Fruit fly (Drosophila melanogaster) whole organism, embryonic: ENCODE data around the gene yps.

Experiments used
- Bteb2 ChIP-seq: fragments of 200-800 bp; sonication (Bioruptor generic); optimal IDR thresholded peaks from 2 replicates; lab custom pipeline; 2016; ENCODE audit warnings: missing biosample characterization, missing genetic modification characterization
- CG10267 ChIP-seq: fragments of 200-800 bp; sonication (Bioruptor generic); optimal IDR thresholded peaks from 2 replicates; lab custom pipeline; 2018; ENCODE audit warnings: missing biosample characterization, mild to moderate bottlenecking, missing genetic modification characterization, moderate library complexity
- CG10431 ChIP-seq: fragments of 200-800 bp; sonication (Bioruptor generic); optimal IDR thresholded peaks from 3 replicates; lab custom pipeline; 2018; ENCODE audit warnings: missing biosample characterization, mild to moderate bottlenecking, missing genetic modification characterization
- CG10462 ChIP-seq: fragments of 200-800 bp; sonication (Bioruptor generic); optimal IDR thresholded peaks from 2 replicates; lab custom pipeline; 2016; ENCODE audit warnings: missing biosample characterization, missing genetic modification characterization
- CG10543 ChIP-seq: fragments of 200-800 bp; sonication (Bioruptor generic); optimal IDR thresholded peaks from 3 replicates; lab custom pipeline; 2017; ENCODE audit warnings: missing biosample characterization, mild to moderate bottlenecking, missing genetic modification characterization, moderate library complexity
- CG10654 ChIP-seq: fragments of 200-800 bp; sonication (Bioruptor generic); optimal IDR thresholded peaks from 2 replicates; lab custom pipeline; 2016; ENCODE audit warnings: missing biosample characterization, missing genetic modification characterization
- CG11504 ChIP-seq: fragments of 200-800 bp; sonication (Bioruptor generic); optimal IDR thresholded peaks from 3 replicates; lab custom pipeline; 2019; ENCODE audit warnings: missing biosample characterization, mild to moderate bottlenecking, missing genetic modification characterization, moderate library complexity
- CG12155 ChIP-seq: fragments of 200-800 bp; sonication (Bioruptor generic); optimal IDR thresholded peaks from 3 replicates; lab custom pipeline; 2016; ENCODE audit warnings: missing biosample characterization, missing genetic modification characterization
- CG12299 ChIP-seq: fragments of 200-800 bp; sonication (Bioruptor generic); optimal IDR thresholded peaks from 2 replicates; lab custom pipeline; 2018; ENCODE audit warnings: missing biosample characterization, mild to moderate bottlenecking, missing genetic modification characterization
- CG13775 ChIP-seq: fragments of 200-800 bp; sonication (Bioruptor generic); optimal IDR thresholded peaks from 3 replicates; lab custom pipeline; 2017; ENCODE audit warnings: missing biosample characterization, mild to moderate bottlenecking, missing genetic modification characterization
- CG15011 ChIP-seq: fragments of 200-800 bp; sonication (Bioruptor generic); optimal IDR thresholded peaks from 3 replicates; lab custom pipeline; 2018; ENCODE audit warnings: missing biosample characterization, mild to moderate bottlenecking, missing genetic modification characterization
- CG15514 ChIP-seq: fragments of 200-800 bp; sonication (Bioruptor generic); optimal IDR thresholded peaks from 3 replicates; lab custom pipeline; 2017; ENCODE audit warnings: missing biosample characterization, missing genetic modification characterization, mild to moderate bottlenecking, moderate library complexity, missing genetic modification reagents
- CG16863 ChIP-seq: fragments of 200-800 bp; sonication (Bioruptor generic); optimal IDR thresholded peaks from 3 replicates; lab custom pipeline; 2016; ENCODE audit warnings: missing biosample characterization, missing genetic modification characterization
- CG2712 ChIP-seq: fragments of 200-800 bp; optimal IDR thresholded peaks from 3 replicates; lab custom pipeline; 2019; ENCODE audit warnings: missing biosample characterization, mild to moderate bottlenecking, missing genetic modification characterization, moderate library complexity
- CG2875 ChIP-seq: fragments of 200-800 bp; sonication (Bioruptor generic); optimal IDR thresholded peaks from 2 replicates; lab custom pipeline; 2017; ENCODE audit warnings: missing biosample characterization, mild to moderate bottlenecking, missing genetic modification characterization, missing genetic modification reagents
- CG32772 ChIP-seq: fragments of 200-800 bp; sonication (Bioruptor generic); IDR thresholded peaks from 2 replicates; pipeline ENCODE4 v1.3.6; 2022; ENCODE audit warnings: missing biosample characterization, missing genetic modification characterization
- CG33557 ChIP-seq: fragments of 200-800 bp; sonication (Bioruptor generic); optimal IDR thresholded peaks from 2 replicates; lab custom pipeline; 2019; ENCODE audit warnings: missing biosample characterization, mild to moderate bottlenecking, missing genetic modification characterization, moderate library complexity
- CG34376 ChIP-seq: fragments of 200-800 bp; sonication (Bioruptor generic); optimal IDR thresholded peaks from 2 replicates; lab custom pipeline; 2018; ENCODE audit warnings: missing biosample characterization, mild to moderate bottlenecking, missing genetic modification characterization
- CG3847 ChIP-seq: fragments of 200-800 bp; sonication (Bioruptor generic); IDR thresholded peaks from 2 replicates; pipeline ENCODE4 v1.3.6; 2022; ENCODE audit warnings: missing biosample characterization, missing genetic modification characterization
- CG8765 ChIP-seq: fragments of 200-800 bp; sonication (Bioruptor generic); IDR thresholded peaks from 2 replicates; pipeline ENCODE4 v1.3.6; 2022; ENCODE audit warnings: missing biosample characterization, missing genetic modification characterization
- CG8924 ChIP-seq: fragments of 200-800 bp; optimal IDR thresholded peaks from 3 replicates; lab custom pipeline; 2019; ENCODE audit warnings: missing biosample characterization, mild to moderate bottlenecking, missing genetic modification characterization, moderate library complexity
- CG9817 ChIP-seq: fragments of 200-800 bp; sonication (Bioruptor generic); optimal IDR thresholded peaks from 2 replicates; lab custom pipeline; 2018; ENCODE audit warnings: missing biosample characterization, mild to moderate bottlenecking, missing genetic modification characterization, moderate library complexity
- HHEX ChIP-seq: fragments of 200-800 bp; sonication (Bioruptor generic); optimal IDR thresholded peaks from 3 replicates; lab custom pipeline; 2017; ENCODE audit warnings: missing biosample characterization, mild to moderate bottlenecking, missing genetic modification characterization, missing genetic modification reagents
- HLH54F ChIP-seq: fragments of 200-800 bp; sonication (Bioruptor generic); optimal IDR thresholded peaks from 3 replicates; lab custom pipeline; 2016; ENCODE audit warnings: missing biosample characterization, missing genetic modification characterization
- Hmx ChIP-seq: fragments of 200-800 bp; sonication (Bioruptor generic); optimal IDR thresholded peaks from 2 replicates; lab custom pipeline; 2016; ENCODE audit warnings: missing biosample characterization, missing genetic modification characterization
- Hsf ChIP-seq: fragments of 200-800 bp; sonication (Bioruptor generic); optimal IDR thresholded peaks from 3 replicates; lab custom pipeline; 2016; ENCODE audit warnings: missing biosample characterization, missing genetic modification characterization
- Med ChIP-seq: fragments of 200-800 bp; sonication (Bioruptor generic); peaks from one replicate; lab custom pipeline; 2016; ENCODE audit warnings: missing biosample characterization, missing genetic modification characterization, mild to moderate bottlenecking, inconsistent platforms, moderate library complexity
- NFAT ChIP-seq: fragments of 200-800 bp; sonication (Bioruptor generic); IDR thresholded peaks from 2 replicates; pipeline ENCODE4 v1.3.6; 2022; ENCODE audit warnings: missing biosample characterization, missing genetic modification characterization
- Ravus ChIP-seq: fragments of 200-800 bp; sonication (Bioruptor generic); IDR thresholded peaks from 2 replicates; pipeline ENCODE4 v1.3.6; 2022; ENCODE audit warnings: missing biosample characterization, missing genetic modification characterization
- YL-1 ChIP-seq: fragments of 200-800 bp; sonication (Bioruptor generic); optimal IDR thresholded peaks from 3 replicates; lab custom pipeline; 2017; ENCODE audit warnings: missing biosample characterization, mild to moderate bottlenecking, missing genetic modification characterization
- ato ChIP-seq: fragments of 200-800 bp; sonication (Bioruptor generic); IDR thresholded peaks from 2 replicates; pipeline ENCODE4 v1.3.6; 2022; ENCODE audit warnings: missing biosample characterization, missing genetic modification characterization; ENCODE audit not compliant: partially characterized antibody
- chinmo ChIP-seq: fragments of 200-800 bp; sonication (Bioruptor generic); IDR thresholded peaks from 4 replicates; pipeline ENCODE4 v1.3.6; 2022; ENCODE audit warnings: missing biosample characterization, missing genetic modification characterization; ENCODE audit not compliant: partially characterized antibody
- dm ChIP-seq: fragments of 200-800 bp; sonication (Bioruptor generic); optimal IDR thresholded peaks from 3 replicates; lab custom pipeline; 2016; ENCODE audit warnings: missing biosample characterization, missing genetic modification characterization
- emc ChIP-seq: fragments of 200-800 bp; sonication (Bioruptor generic); optimal IDR thresholded peaks from 2 replicates; lab custom pipeline; 2016; ENCODE audit warnings: missing biosample characterization, missing genetic modification characterization
- eve ChIP-seq, 2 experiments: fragments of >200 bp; optimal IDR thresholded peaks; 2 replicates each; lab custom pipeline; 2017; ENCODE audit warnings: missing biosample characterization in 2 of 2, missing genetic modification characterization in 2 of 2
- ewg ChIP-seq: fragments of 200-800 bp; sonication (Bioruptor generic); optimal IDR thresholded peaks from 3 replicates; lab custom pipeline; 2017; ENCODE audit warnings: mild to moderate bottlenecking, missing biosample characterization, missing genetic modification reagents, missing genetic modification characterization
- fu2 ChIP-seq: fragments of 200-800 bp; sonication (Bioruptor generic); optimal IDR thresholded peaks from 2 replicates; lab custom pipeline; 2016; ENCODE audit warnings: missing biosample characterization, missing genetic modification characterization
- gro ChIP-seq: fragments of 200-800 bp; sonication (Bioruptor generic); optimal IDR thresholded peaks from 2 replicates; lab custom pipeline; 2016; ENCODE audit warnings: missing biosample characterization, missing genetic modification characterization
- jigr1 ChIP-seq: fragments of 200-800 bp; sonication (Bioruptor generic); IDR thresholded peaks from 3 replicates; pipeline ENCODE4 v1.3.6; 2022; ENCODE audit warnings: missing biosample characterization, missing genetic modification characterization
- jing ChIP-seq: fragments of 200-800 bp; sonication (Bioruptor generic); optimal IDR thresholded peaks from 2 replicates; lab custom pipeline; 2018; ENCODE audit warnings: missing biosample characterization, mild to moderate bottlenecking, missing genetic modification characterization
- kni ChIP-seq: fragments of 200-800 bp; sonication (Bioruptor generic); optimal IDR thresholded peaks from 3 replicates; lab custom pipeline; 2017; ENCODE audit warnings: mild to moderate bottlenecking, missing biosample characterization, missing genetic modification reagents, missing genetic modification characterization
- mld ChIP-seq: fragments of 200-800 bp; sonication (Bioruptor generic); IDR thresholded peaks from 3 replicates; pipeline ENCODE4 v1.3.6; 2022; ENCODE audit warnings: missing biosample characterization, missing genetic modification characterization; ENCODE audit not compliant: partially characterized antibody
- oc ChIP-seq: fragments of 200-800 bp; sonication (Bioruptor generic); optimal IDR thresholded peaks from 2 replicates; lab custom pipeline; 2018; ENCODE audit warnings: missing biosample characterization, mild to moderate bottlenecking, missing genetic modification characterization, moderate library complexity
- otp ChIP-seq: fragments of 200-800 bp; sonication (Bioruptor generic); IDR thresholded peaks from 3 replicates; pipeline ENCODE4, ENCODE4 v1.3.6; 2022; ENCODE audit warnings: missing biosample characterization, missing genetic modification characterization
- pho ChIP-seq: fragments of 200-800 bp; sonication (Bioruptor generic); optimal IDR thresholded peaks from 2 replicates; lab custom pipeline; 2016; ENCODE audit warnings: missing biosample characterization, missing genetic modification characterization
- phol ChIP-seq: fragments of 200-800 bp; sonication (Bioruptor generic); optimal IDR thresholded peaks from 3 replicates; lab custom pipeline; 2018; ENCODE audit warnings: missing biosample characterization, mild to moderate bottlenecking, missing genetic modification characterization, moderate library complexity
- pita ChIP-seq: fragments of 200-800 bp; sonication (Bioruptor generic); optimal IDR thresholded peaks from 2 replicates; lab custom pipeline; 2017; ENCODE audit warnings: missing biosample characterization, mild to moderate bottlenecking, missing genetic modification characterization
- seq ChIP-seq: fragments of 200-800 bp; sonication (Bioruptor generic); IDR thresholded peaks from 2 replicates; pipeline ENCODE4 v1.3.6; 2022; ENCODE audit warnings: missing biosample characterization, missing genetic modification characterization
- tna ChIP-seq: fragments of 200-800 bp; sonication (Bioruptor generic); IDR thresholded peaks from 2 replicates; pipeline ENCODE4 v1.3.6; 2022; ENCODE audit warnings: missing biosample characterization, missing genetic modification characterization; ENCODE audit not compliant: partially characterized antibody
- ttk ChIP-seq: fragments of 200-800 bp; sonication (Bioruptor generic); IDR thresholded peaks from 2 replicates; pipeline ENCODE4 v2.1.2; 2022; ENCODE audit warnings: missing biosample characterization, missing genetic modification characterization

yps gene

dm6 chr3L:12124138-12124583 is 789 bp downstream of the yps start (continued):
- TF ChIP-seq seq (peak; percentile 56; the same call in 1 of the 2 replicates), CG16863 (GFP tag; lab: Kevin White, UChicago) (no peak), CG12155 (GFP tag; lab: Kevin White, UChicago) (no peak), CG8765 (GFP tag; lab: Robert Waterston, UW) (no peak), eve (GFP tag; optimal IDR thresholded peaks at IDR 0.05; lab: Kevin White, UChicago) (no peak), Hsf (GFP tag; lab: Kevin White, UChicago) (no peak), jigr1 (GFP tag; lab: Robert Waterston, UW) (no peak), otp (peak; percentile 54; the same call in 2 of the 3 replicates), pho (GFP tag; lab: Kevin White, UChicago) (no peak), pita (GFP tag; lab: Kevin White, UChicago) (no peak), CG3847 (no peak), CG15514 (GFP tag; lab: Kevin White, UChicago) (peak; percentile 29), dm (GFP tag; lab: Kevin White, UChicago) (peak; percentile 35), CG10267 (tag; lab: Kevin White, UChicago) (no peak), CG33557 (GFP tag; lab: Kevin White, UChicago) (peak; percentile 36), CG13775 (GFP tag; lab: Kevin White, UChicago) (no peak), CG12299 (tag; lab: Kevin White, UChicago) (peak; percentile 27), gro (peak; percentile 11), HLH54F (GFP tag; lab: Kevin White, UChicago) (no peak), CG10462 (no peak), Ravus (GFP tag; lab: Robert Waterston, UW) (no peak), oc (tag; lab: Kevin White, UChicago) (no peak), YL-1 (peak; percentile 89), CG10654 (GFP tag; lab: Kevin White, UChicago) (no peak), chinmo (GFP tag; lab: Robert Waterston, UW) (peak; percentile 97), CG10431 (GFP tag; lab: Kevin White, UChicago) (no peak), mld (no peak), CG32772 (GFP tag; lab: Robert Waterston, UW) (0 out of 2 replicates have a peak, but pooled peaks have one; percentile 10), CG2875 (GFP tag; lab: Kevin White, UChicago) (no peak), CG10543 (GFP tag; lab: Kevin White, UChicago) (peak; percentile 93), HHEX (GFP tag; lab: Kevin White, UChicago) (no peak), CG2712 (tag; lab: Kevin White, UChicago) (peak; percentile 16), fu2 (GFP tag; lab: Kevin White, UChicago) (no peak), ttk (peak; percentile 72; the same call in 1 of the 2 replicates), CG8924 (tag; lab: Kevin White, UChicago) (peak; percentile 77), NFAT (GFP tag; lab: Robert Waterston, UW) (peak; percentile 54; the same call in 1 of the 2 replicates), Hmx (GFP tag; lab: Kevin White, UChicago) (no peak), jing (GFP tag; lab: Kevin White, UChicago) (no peak), ato (GFP tag; lab: Robert Waterston, UW) (no peak), Med (GFP tag; lab: Kevin White, UChicago) (peak; percentile 84), Bteb2 (GFP tag; lab: Kevin White, UChicago) (no peak), CG9817 (tag; lab: Kevin White, UChicago) (peak; percentile 23), tna (GFP tag; lab: Robert Waterston, UW) (peak; percentile 16; the same call in 1 of the 2 replicates), CG34376 (peak; percentile 49), ewg (GFP tag; lab: Kevin White, UChicago) (peak; percentile 87), phol (tag; lab: Kevin White, UChicago) (peak; percentile 84), CG15011 (GFP tag; lab: Kevin White, UChicago) (no peak), kni (peak; percentile 74), emc (no peak), CG11504 (tag; lab: Kevin White, UChicago) (peak; percentile 16)
